Fruit fly (Drosophila melanogaster) whole organism, embryonic: Measurements from ENCODE around the gene Gale.
A peak's percentile ranks its signal among the peaks of the same experiment; 100 is the strongest.

Experiments
- CG16779 ChIP-seq: fragments of 200-800 bp; sonication (Bioruptor generic); IDR thresholded peaks from 2 replicates; pipeline ENCODE4 v1.3.6; 2022; ENCODE audit warnings: missing biosample characterization, missing genetic modification characterization
- CG42726 ChIP-seq: fragments of 200-800 bp; sonication (Bioruptor generic); IDR thresholded peaks from 2 replicates; pipeline ENCODE4 v1.3.6; 2022; ENCODE audit warnings: missing biosample characterization, missing genetic modification characterization; ENCODE audit not compliant: partially characterized antibody
- Side ChIP-seq: fragments of 200-800 bp; sonication (Bioruptor generic); optimal IDR thresholded peaks from 2 replicates; lab custom pipeline; 2016; ENCODE audit warnings: missing biosample characterization, missing genetic modification characterization
- Tbp ChIP-seq: fragments of >200 bp; optimal IDR thresholded peaks from 2 replicates; lab custom pipeline; 2018; ENCODE audit warnings: missing biosample characterization, missing genetic modification characterization
- bab2 ChIP-seq: fragments of 200-800 bp; sonication (Bioruptor generic); optimal IDR thresholded peaks from 2 replicates; lab custom pipeline; 2016; ENCODE audit warnings: missing biosample characterization, missing genetic modification characterization
- dati ChIP-seq: fragments of 200-800 bp; sonication (Bioruptor generic); IDR thresholded peaks from 2 replicates; pipeline ENCODE4 v1.3.6; 2022; ENCODE audit warnings: missing biosample characterization, missing genetic modification characterization
- jumu ChIP-seq: fragments of 200-800 bp; sonication (Bioruptor generic); optimal IDR thresholded peaks from 3 replicates; lab custom pipeline; 2016; ENCODE audit warnings: missing biosample characterization, missing genetic modification characterization
- klu ChIP-seq: fragments of 200-800 bp; sonication (Bioruptor generic); IDR thresholded peaks from 2 replicates; pipeline ENCODE4 v1.3.6; 2022; ENCODE audit warnings: missing biosample characterization, missing genetic modification characterization
- mld ChIP-seq: fragments of 200-800 bp; sonication (Bioruptor generic); IDR thresholded peaks from 3 replicates; pipeline ENCODE4 v1.3.6; 2022; ENCODE audit warnings: missing biosample characterization, missing genetic modification characterization; ENCODE audit not compliant: partially characterized antibody
- pros ChIP-seq: fragments of 200-800 bp; sonication (Bioruptor generic); optimal IDR thresholded peaks from 3 replicates; lab custom pipeline; 2019; ENCODE audit warnings: missing biosample characterization, mild to moderate bottlenecking, missing genetic modification characterization, moderate library complexity
- sisA ChIP-seq: fragments of 200-800 bp; sonication (Bioruptor generic); IDR thresholded peaks from 2 replicates; pipeline ENCODE4 v1.3.6; 2022; ENCODE audit warnings: missing biosample characterization, missing genetic modification characterization

dm6 chr3L:627819-628601, 20.3 kb upstream of the Gale start:
- TF ChIP-seq jumu (GFP tag; lab: Kevin White, UChicago) (peak; percentile 36), bab2 (GFP tag; lab: Kevin White, UChicago) (peak; percentile 44), CG16779 (no peak), dati (GFP tag; lab: Robert Waterston, UW) (no peak), pros (GFP tag; lab: Kevin White, UChicago) (peak; percentile 80), klu (GFP tag; lab: Robert Waterston, UW) (peak; percentile 50; the same call in 1 of the 2 replicates), Side (GFP tag; lab: Kevin White, UChicago) (peak; percentile 7), CG42726 (GFP tag; lab: Robert Waterston, UW) (no peak; the same call in 1 of the 2 replicates), Tbp (GFP tag; lab: Kevin White, UChicago) (no peak), sisA (GFP tag; lab: Robert Waterston, UW) (peak; percentile 58), mld (GFP tag; lab: Robert Waterston, UW) (no peak)
